Fruit fly (Drosophila melanogaster): ENCODE results near the gene CG15452.

DNA sequence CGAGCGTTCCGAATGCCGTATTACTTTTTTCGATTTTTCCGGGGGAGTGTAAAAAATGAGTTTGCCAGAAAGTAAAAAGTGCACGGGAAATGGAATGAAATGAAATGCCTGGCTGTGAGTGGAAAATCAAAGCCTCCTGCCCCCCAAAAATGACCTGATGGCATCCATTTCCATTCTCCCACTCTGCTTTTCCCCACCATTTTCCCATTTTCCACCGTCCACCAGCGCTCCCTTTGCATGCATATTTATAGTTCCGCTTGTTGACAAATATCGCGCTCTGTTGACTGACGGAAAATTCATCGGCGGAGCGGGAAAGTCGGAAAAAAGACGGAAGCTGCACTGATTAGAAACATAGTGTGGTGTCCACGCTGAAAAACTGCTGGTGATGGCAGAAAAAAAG, at the start of gene CG15452:
- TF ChIP-seq pan (optimal IDR thresholded peaks at IDR 0.05) (no peak), pan (GFP tag; optimal IDR thresholded peaks at IDR 0.05 in 1 of 2, IDR thresholded peaks at IDR 0.05 in 1 of 2) (no peak), CG14860 (GFP tag; IDR thresholded peaks at IDR 0.05; ENCODE audit: partially characterized antibody) (no peak), wek (GFP tag; optimal IDR thresholded peaks at IDR 0.05) (no peak), CG4282 (GFP tag; optimal IDR thresholded peaks at IDR 0.05) (no peak), ab (GFP tag; optimal IDR thresholded peaks at IDR 0.05) (no peak), eyg (GFP tag; optimal IDR thresholded peaks at IDR 0.05) (no peak)
